In genomic region chrIII:1420357-1420814, ce11 we compare ENCODE assay signal across 4 worm cellular contexts.
TF ChIP-seq lines count a peak whose summit lies in the region.

No protein-coding gene starts in this region.

TF ChIP-seq in whole organism, L3 larva, 47 proteins besides CTCF, POLR2A, EP300 and RAD21:
- peak; percentile 55 for TF ChIP-seq ceh-28 (tag; optimal IDR thresholded peaks at IDR 0.05; lab: Kevin White, UChicago)

TF ChIP-seq in whole organism, L4 larva, 104 proteins besides CTCF, POLR2A, EP300 and RAD21:
- peak; percentile 20 for TF ChIP-seq aha-1 (tag; lab: Kevin White, UChicago)
- TF ChIP-seq ceh-28 (tag; optimal IDR thresholded peaks at IDR 0.05; lab: Kevin White, UChicago): peak; percentile 69
- peak; percentile 31; the same call in 1 of the 2 replicates for TF ChIP-seq set-16 (GFP tag; IDR thresholded peaks at IDR 0.05; lab: Robert Waterston, UW)

TF ChIP-seq in whole organism, midembryonic, 9 proteins besides CTCF, POLR2A, EP300 and RAD21:
- TF ChIP-seq T22C8.4 (GFP tag; IDR thresholded peaks at IDR 0.05; lab: Robert Waterston, UW): peak; percentile 57

TF ChIP-seq in whole organism, young adult, 124 proteins besides CTCF, POLR2A, EP300 and RAD21:
- peak; percentile 53 for TF ChIP-seq D2030.7 (GFP tag; IDR thresholded peaks at IDR 0.05; lab: Robert Waterston, UW)
- peak; percentile 43 for TF ChIP-seq madf-6 (GFP tag; IDR thresholded peaks at IDR 0.05; lab: Robert Waterston, UW)
- peak; percentile 55 for TF ChIP-seq efl-1 (GFP tag; optimal IDR thresholded peaks at IDR 0.05; lab: Kevin White, UChicago)
- TF ChIP-seq F33H1.4 (GFP tag; IDR thresholded peaks at IDR 0.05; lab: Robert Waterston, UW): peak; percentile 39
- peak; percentile 41 for TF ChIP-seq dpl-1 (GFP tag; optimal IDR thresholded peaks at IDR 0.05; lab: Kevin White, UChicago)
TF ChIP-seq in whole organism, young adult: peak in this region for 5; not testable (repeated sequence) for 119.
